Worm (Caenorhabditis elegans) whole organism, dauer: Measurements from ENCODE around the gene F07E5.7.

ENCODE experiments used
- unc-62 ChIP-seq: sonication (generic microtip); optimal IDR thresholded peaks from 2 replicates; lab custom pipeline; 2017; ENCODE audit warnings: missing biosample characterization, missing genetic modification reagents, missing genetic modification characterization

Gene F07E5.7

DNA sequence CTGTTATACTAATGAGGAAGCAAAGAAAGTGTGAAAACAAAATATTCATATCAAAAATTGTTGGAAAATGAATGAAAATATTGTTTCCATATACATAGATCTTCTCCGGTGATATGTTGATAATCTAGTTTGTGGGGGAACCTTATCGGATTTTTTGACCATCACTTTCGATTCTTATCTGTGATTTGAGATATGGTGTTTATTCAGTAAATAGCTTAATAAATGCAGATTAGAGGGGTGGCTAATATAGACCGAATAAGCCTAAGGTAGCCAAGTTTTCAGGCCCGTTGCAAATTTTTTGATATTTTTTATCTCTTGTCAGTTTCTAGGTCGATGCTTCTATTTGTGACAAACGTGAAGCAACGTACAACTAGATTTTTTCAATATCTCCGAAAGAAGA, at the start of gene F07E5.7:
Gene F07E5.7 (minus strand): TSS at position 101 of the 400 bp plus-strand sequence.
- TF ChIP-seq unc-62 (GFP tag; lab: Kevin White, UChicago) = no peak

DNA sequence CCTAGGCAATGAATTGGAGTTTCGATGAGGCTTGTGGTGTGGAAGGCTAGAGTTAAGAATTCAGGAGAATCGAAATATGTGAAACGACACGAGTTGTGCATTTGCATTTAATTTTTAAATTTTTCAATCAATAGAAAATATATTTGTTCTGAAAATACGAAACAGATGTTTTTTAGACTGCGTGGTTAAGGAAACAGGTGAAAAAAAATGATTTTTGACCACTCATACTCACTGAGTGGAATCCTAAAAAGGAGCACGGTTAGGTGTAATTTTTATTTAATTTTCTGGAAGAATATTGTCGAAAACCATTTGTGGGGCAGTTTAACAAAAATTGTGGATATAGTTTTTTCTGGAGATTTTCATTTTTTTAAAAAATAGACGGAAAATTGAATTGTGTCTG, 45.5 kb upstream of the F07E5.7 start, which contains the start of gene srh-195:
Gene srh-195 (minus strand): TSS at position 101 of the 400 bp plus-strand sequence.
- TF ChIP-seq unc-62 (GFP tag; lab: Kevin White, UChicago) = no peak

ce11 chrII:2114488-2114887, 43.2 kb upstream of the F07E5.7 start:
- TF ChIP-seq unc-62 (GFP tag; lab: Kevin White, UChicago) = no peak

ce11 chrII:2112948-2113347, 41.6 kb upstream of the F07E5.7 start, which contains the start of gene R52.6:
Gene R52.6 (minus strand): TSS chrII:2113048.
- TF ChIP-seq unc-62 (GFP tag; lab: Kevin White, UChicago) = no peak

- TF ChIP-seq unc-62 (GFP tag; lab: Kevin White, UChicago) = no peak
These were observed 38.6 kb upstream of the F07E5.7 start, which contains the start of gene R52.5 for ce11 chrII:2109943-2110342. Gene R52.5 (minus strand): TSS chrII:2110043.

- no peak for TF ChIP-seq unc-62 (GFP tag; lab: Kevin White, UChicago)
These were observed 37.0 kb upstream of the F07E5.7 start, which contains the start of gene R52.4 for ce11 chrII:2108295-2108694. Gene R52.4 (minus strand): TSS chrII:2108395.

ce11 chrII:2099139-2099976, 28.0 kb upstream of the F07E5.7 start, which contains the start of gene math-42:
Gene math-42 (plus strand): TSS chrII:2099926.
- no peak for TF ChIP-seq unc-62 (GFP tag; lab: Kevin White, UChicago)

DNA sequence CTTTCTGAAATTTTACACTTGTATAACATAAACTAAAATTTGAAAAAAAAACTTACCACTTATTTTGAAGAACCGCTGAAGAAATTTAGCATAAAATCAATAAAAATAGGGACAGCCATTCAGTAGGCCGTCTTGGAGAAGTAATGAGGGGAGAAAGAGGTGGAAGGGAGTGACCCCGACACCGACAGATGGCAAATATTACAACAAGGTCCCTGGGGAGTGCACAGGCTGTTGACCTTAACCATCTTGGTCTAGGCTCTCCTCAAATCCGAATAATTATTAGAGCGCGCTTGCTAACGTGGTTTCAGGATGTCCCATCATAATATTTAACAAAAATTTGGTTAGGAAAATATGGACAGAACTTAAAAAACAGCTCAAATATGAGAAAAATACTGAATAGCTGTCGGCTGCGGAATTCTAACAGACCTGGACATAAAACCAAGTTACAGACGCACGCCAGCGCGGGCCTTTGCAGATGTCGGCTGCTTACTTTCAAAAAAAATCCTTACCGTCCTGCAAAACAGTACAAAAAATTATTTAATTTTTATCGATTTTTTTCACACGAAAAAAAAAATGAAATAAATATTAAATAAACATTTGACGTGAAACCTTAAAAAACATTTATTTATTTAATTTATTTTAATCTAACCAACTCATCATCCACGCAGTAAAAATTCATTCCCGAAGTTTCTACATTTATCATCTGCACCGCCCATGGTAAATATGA, 23.8 kb upstream of the F07E5.7 start, which contains the start of gene T16A1.2:
Gene T16A1.2 (plus strand): TSS at position 677 of the 727 bp plus-strand sequence.
- no peak for TF ChIP-seq unc-62 (GFP tag; lab: Kevin White, UChicago)

- TF ChIP-seq unc-62 (GFP tag; lab: Kevin White, UChicago) = no peak
These were observed 22.2 kb upstream of the F07E5.7 start, which contains the start of gene fbxb-37 for ce11 chrII:2093456-2093926. Gene fbxb-37 (minus strand): TSS chrII:2093876.

DNA sequence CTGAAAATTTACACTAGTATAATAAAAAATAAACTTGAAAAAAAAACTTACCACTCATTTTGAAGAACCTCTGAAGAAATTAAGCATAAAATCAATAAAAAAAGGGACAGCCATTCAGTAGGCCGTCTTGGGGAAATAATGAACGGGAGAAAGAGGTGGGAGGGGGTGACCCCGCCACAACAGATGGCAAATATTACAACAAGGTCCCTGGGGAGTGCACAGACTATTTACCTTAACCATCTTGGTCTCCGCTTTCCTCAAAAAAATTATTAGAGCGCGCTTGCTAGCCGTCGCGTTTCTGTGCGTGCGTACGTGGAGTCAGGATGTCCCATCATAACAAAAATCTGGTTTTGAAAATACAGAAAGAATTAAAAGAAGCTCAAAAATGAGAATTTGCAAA, 20.6 kb upstream of the F07E5.7 start, which contains the start of gene T16A1.10:
Gene T16A1.10 (minus strand): TSS at position 123 of the 400 bp plus-strand sequence.
- no peak for TF ChIP-seq unc-62 (GFP tag; lab: Kevin White, UChicago)

DNA sequence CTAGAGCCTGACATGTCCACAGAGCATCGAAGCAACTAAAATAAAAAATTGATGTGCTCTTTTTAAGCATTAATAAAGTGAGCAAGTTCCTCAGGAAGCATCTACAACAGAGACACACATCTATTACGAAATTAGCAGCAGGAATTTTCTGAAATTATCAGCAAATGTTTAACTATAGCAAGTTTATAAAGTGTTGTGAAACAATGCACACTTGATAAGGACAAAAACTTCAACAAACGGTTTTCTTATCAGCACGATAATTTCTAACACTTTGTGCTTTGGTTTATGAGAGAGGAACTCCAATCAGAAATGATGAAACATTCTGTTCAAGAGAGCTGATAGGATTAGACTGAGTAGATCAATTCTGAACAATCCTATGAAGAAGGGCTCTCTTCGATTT, 19.3 kb upstream of the F07E5.7 start, which contains the start of gene trpl-5:
Gene trpl-5 (minus strand): TSS at position 32 of the 400 bp plus-strand sequence.
- TF ChIP-seq unc-62 (GFP tag; lab: Kevin White, UChicago) = no peak

ce11 chrII:2087206-2087605, 15.9 kb upstream of the F07E5.7 start:
- no peak for TF ChIP-seq unc-62 (GFP tag; lab: Kevin White, UChicago)

DNA sequence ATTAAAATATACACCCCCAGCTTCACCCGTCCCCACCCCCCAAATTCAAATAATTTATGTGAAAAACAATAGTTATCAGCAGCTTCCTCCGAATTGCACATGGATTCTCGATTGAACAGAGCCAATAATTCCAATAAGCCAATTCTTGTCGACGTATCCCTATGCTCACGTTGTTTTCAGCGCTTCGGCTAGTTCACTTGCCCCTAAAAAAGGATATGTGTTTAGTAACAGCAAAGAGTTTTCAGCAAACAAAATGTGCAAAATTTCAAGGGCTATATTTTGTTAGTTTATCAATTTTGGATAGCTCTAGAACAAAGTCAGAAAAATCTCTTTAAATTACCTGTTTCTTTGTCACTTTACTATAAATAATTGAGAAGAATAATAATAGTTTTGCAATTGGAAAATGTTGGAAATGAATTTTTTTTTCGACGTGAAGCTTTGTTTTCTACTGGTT, 12.4 kb upstream of the F07E5.7 start, which contains the start of the genes T16A1.5 and fbxc-49:
Gene T16A1.5 (minus strand): TSS at position 101 of the 454 bp plus-strand sequence.
Gene fbxc-49 (plus strand): TSS at position 404 of the 454 bp plus-strand sequence.
- no peak for TF ChIP-seq unc-62 (GFP tag; lab: Kevin White, UChicago)

- no peak for TF ChIP-seq unc-62 (GFP tag; lab: Kevin White, UChicago)
These were observed 9.9 kb upstream of the F07E5.7 start, which contains the start of gene T16A1.4 for ce11 chrII:2081257-2081656. Gene T16A1.4 (plus strand): TSS chrII:2081557.

- TF ChIP-seq unc-62 (GFP tag; lab: Kevin White, UChicago) = no peak
These were observed 9.1 kb upstream of the F07E5.7 start, which contains the start of gene F07E5.9 for ce11 chrII:2080425-2080824. Gene F07E5.9 (minus strand): TSS chrII:2080525.
